Worm (Caenorhabditis elegans) whole organism, young adult: ENCODE data around the gene dmsr-4.
A peak's percentile ranks its signal among the peaks of the same experiment; 100 is the strongest.

ENCODE experiments used
- C17E4.6 ChIP-seq: fragments of 200-800 bp; sonication (Bioruptor generic); IDR thresholded peaks from 2 replicates; pipeline ENCODE4 v1.3.6; 2022; ENCODE audit warnings: missing genetic modification reagents, missing genetic modification characterization, missing compliant biosample characterization
- F37B4.10 ChIP-seq: fragments of 200-800 bp; sonication (Bioruptor generic); IDR thresholded peaks from 2 replicates; pipeline ENCODE4 v1.3.6; 2022; ENCODE audit warnings: missing genetic modification characterization, missing compliant biosample characterization
- K11D2.4 ChIP-seq: fragments of 200-800 bp; sonication (Bioruptor generic); IDR thresholded peaks from 2 replicates; pipeline ENCODE4 v1.3.6; 2022; ENCODE audit warnings: missing genetic modification reagents, missing genetic modification characterization, missing compliant biosample characterization
- T07F8.4 ChIP-seq: sonication (generic microtip); optimal IDR thresholded peaks from 2 replicates; lab custom pipeline; 2016; ENCODE audit warnings: mild to moderate bottlenecking, missing genetic modification characterization, moderate library complexity, missing compliant biosample characterization
- Y53G8AR.9 ChIP-seq: fragments of 200-800 bp; sonication (Bioruptor generic); conservative IDR thresholded peaks from 2 replicates; pipeline ENCODE4 v1.3.6; 2022; ENCODE audit warnings: missing genetic modification reagents, missing genetic modification characterization, missing compliant biosample characterization
- Y67H2A.10 ChIP-seq: fragments of 200-800 bp; sonication (Bioruptor generic); conservative IDR thresholded peaks from 2 replicates; pipeline ENCODE4 v1.3.6; 2022; ENCODE audit warnings: missing genetic modification reagents, missing genetic modification characterization, missing compliant biosample characterization
- ZK185.1 ChIP-seq: sonication (generic microtip); optimal IDR thresholded peaks from 2 replicates; lab custom pipeline; 2016; ENCODE audit warnings: mild to moderate bottlenecking, missing genetic modification characterization, missing compliant biosample characterization; ENCODE audit not compliant: poor library complexity, severe bottlenecking
- aptf-3 ChIP-seq: fragments of 200-800 bp; sonication (Bioruptor generic); IDR thresholded peaks from 2 replicates; pipeline ENCODE4 v1.3.6; 2022; ENCODE audit warnings: missing genetic modification characterization, missing compliant biosample characterization
- bed-1 ChIP-seq: fragments of 200-800 bp; sonication (Bioruptor generic); IDR thresholded peaks from 2 replicates; pipeline ENCODE4 v1.3.6; 2022; ENCODE audit warnings: missing genetic modification reagents, missing genetic modification characterization, missing compliant biosample characterization
- bed-2 ChIP-seq: fragments of 200-800 bp; sonication (Bioruptor generic); IDR thresholded peaks from 2 replicates; pipeline ENCODE4 v1.3.6; 2022; ENCODE audit warnings: missing genetic modification reagents, missing genetic modification characterization, missing compliant biosample characterization
- cebp-2 ChIP-seq: fragments of 200-800 bp; sonication (Bioruptor generic); IDR thresholded peaks from 2 replicates; pipeline ENCODE4 v1.3.6; 2022; ENCODE audit warnings: missing genetic modification characterization, missing compliant biosample characterization
- chd-7 ChIP-seq: sonication (generic microtip); optimal IDR thresholded peaks from 2 replicates; lab custom pipeline; 2016; ENCODE audit warnings: mild to moderate bottlenecking, missing genetic modification characterization, moderate library complexity, missing compliant biosample characterization
- die-1 ChIP-seq: sonication (generic microtip); optimal IDR thresholded peaks from 2 replicates; lab custom pipeline; 2016; ENCODE audit warnings: missing genotype, mild to moderate bottlenecking, missing genetic modification characterization, missing compliant biosample characterization
- egl-18 ChIP-seq: fragments of 200-800 bp; sonication (Bioruptor generic); IDR thresholded peaks from 2 replicates; pipeline ENCODE4 v1.3.6; 2022; ENCODE audit warnings: missing genetic modification reagents, missing genetic modification characterization, missing compliant biosample characterization
- egrh-3 ChIP-seq: fragments of 200-800 bp; sonication (Bioruptor generic); IDR thresholded peaks from 2 replicates; pipeline ENCODE4 v1.3.6; 2022; ENCODE audit warnings: missing genetic modification reagents, missing genetic modification characterization, missing compliant biosample characterization
- ekl-4 ChIP-seq: fragments of 200-800 bp; sonication (Bioruptor generic); IDR thresholded peaks from 2 replicates; pipeline ENCODE4 v1.3.6; 2022; ENCODE audit warnings: missing genetic modification reagents, missing genetic modification characterization, missing compliant biosample characterization
- ets-4 ChIP-seq: fragments of 200-800 bp; sonication (Bioruptor generic); optimal IDR thresholded peaks from 2 replicates; lab custom pipeline; 2018; ENCODE audit warnings: mild to moderate bottlenecking, missing genetic modification characterization, missing compliant biosample characterization
- hmg-1.2 ChIP-seq: fragments of 200-800 bp; sonication (Bioruptor generic); IDR thresholded peaks from 2 replicates; pipeline ENCODE4 v1.3.6; 2022; ENCODE audit warnings: missing genetic modification reagents, missing genetic modification characterization, missing compliant biosample characterization
- hsf-1 ChIP-seq: fragments of 200-800 bp; sonication (Bioruptor generic); IDR thresholded peaks from 2 replicates; pipeline ENCODE4 v1.3.6; 2022; ENCODE audit warnings: missing genetic modification reagents, missing genetic modification characterization, missing compliant biosample characterization
- mcd-1 ChIP-seq: fragments of 200-800 bp; sonication (Bioruptor generic); IDR thresholded peaks from 2 replicates; pipeline ENCODE4 v1.3.6; 2022; ENCODE audit warnings: missing genetic modification reagents, missing genetic modification characterization, missing compliant biosample characterization
- mel-28 ChIP-seq: sonication (generic microtip); optimal IDR thresholded peaks from 2 replicates; lab custom pipeline; 2016; ENCODE audit warnings: borderline replicate concordance, mild to moderate bottlenecking, missing genetic modification characterization, missing compliant biosample characterization
- mxl-1 ChIP-seq: sonication (generic microtip); optimal IDR thresholded peaks from 2 replicates; lab custom pipeline; 2016; ENCODE audit warnings: missing genetic modification characterization, missing compliant biosample characterization
- nfya-1 ChIP-seq: sonication (generic microtip); optimal IDR thresholded peaks from 2 replicates; lab custom pipeline; 2017; ENCODE audit warnings: antibody characterized with exemption, missing compliant biosample characterization, missing genetic modification characterization, borderline replicate concordance; ENCODE audit not compliant: insufficient read depth
- nhr-27 ChIP-seq: fragments of 200-800 bp; sonication (Bioruptor generic); optimal IDR thresholded peaks from 2 replicates; lab custom pipeline; 2018; ENCODE audit warnings: mild to moderate bottlenecking, missing genetic modification characterization, moderate library complexity, missing compliant biosample characterization
- pbrm-1 ChIP-seq: fragments of 200-800 bp; sonication (Bioruptor generic); IDR thresholded peaks from 2 replicates; pipeline ENCODE4 v1.3.6; 2022; ENCODE audit warnings: missing genetic modification reagents, missing genetic modification characterization, missing compliant biosample characterization
- rcor-1 ChIP-seq: fragments of 200-800 bp; sonication (Bioruptor generic); IDR thresholded peaks from 2 replicates; pipeline ENCODE4 v1.3.6; 2022; ENCODE audit warnings: missing genetic modification reagents, missing genetic modification characterization, missing compliant biosample characterization
- rec-8 ChIP-seq, 2 experiments: sonication (generic microtip); optimal IDR thresholded peaks; 2 replicates each; lab custom pipeline; 2016; ENCODE audit warnings: mild to moderate bottlenecking in 2 of 2, missing genetic modification characterization in 2 of 2, missing genetic modification reagents in 2 of 2, missing genotype in 2 of 2, missing biosample characterization in 1 of 2, missing compliant biosample characterization in 1 of 2, moderate library complexity in 1 of 2
- rpc-1 ChIP-seq, 2 experiments: fragments of 150-350 bp in 1 of 2; sonication (generic microtip) in 1 of 2; optimal IDR thresholded peaks; 2 replicates each; lab custom pipeline; 2014 to 2018; ENCODE audit warnings: missing biosample characterization in 1 of 2, missing genetic modification characterization in 1 of 2, missing genetic modification reagents in 1 of 2, missing genotype in 1 of 2
- sptf-2 ChIP-seq: fragments of 200-800 bp; sonication (Bioruptor generic); optimal IDR thresholded peaks from 2 replicates; lab custom pipeline; 2018; ENCODE audit warnings: mild to moderate bottlenecking, missing genetic modification characterization, missing compliant biosample characterization
- zfh-2 ChIP-seq: fragments of 200-800 bp; sonication (Bioruptor generic); conservative IDR thresholded peaks from 2 replicates; pipeline ENCODE4 v1.3.6; 2022; ENCODE audit warnings: missing genetic modification reagents, missing genetic modification characterization, missing compliant biosample characterization
- ztf-25 ChIP-seq: fragments of 200-800 bp; sonication (Bioruptor generic); IDR thresholded peaks from 2 replicates; pipeline ENCODE4 v1.3.6; 2022; ENCODE audit warnings: missing genetic modification reagents, missing genetic modification characterization, missing compliant biosample characterization
- ztf-26 ChIP-seq: sonication (generic microtip); optimal IDR thresholded peaks from 2 replicates; lab custom pipeline; 2017; ENCODE audit warnings: missing genetic modification characterization, missing compliant biosample characterization
- ztf-6 ChIP-seq: fragments of 200-800 bp; sonication (Bioruptor generic); IDR thresholded peaks from 2 replicates; pipeline ENCODE4 v1.3.6; 2022; ENCODE audit warnings: missing genetic modification reagents, missing genetic modification characterization, missing compliant biosample characterization

dmsr-4 gene

DNA sequence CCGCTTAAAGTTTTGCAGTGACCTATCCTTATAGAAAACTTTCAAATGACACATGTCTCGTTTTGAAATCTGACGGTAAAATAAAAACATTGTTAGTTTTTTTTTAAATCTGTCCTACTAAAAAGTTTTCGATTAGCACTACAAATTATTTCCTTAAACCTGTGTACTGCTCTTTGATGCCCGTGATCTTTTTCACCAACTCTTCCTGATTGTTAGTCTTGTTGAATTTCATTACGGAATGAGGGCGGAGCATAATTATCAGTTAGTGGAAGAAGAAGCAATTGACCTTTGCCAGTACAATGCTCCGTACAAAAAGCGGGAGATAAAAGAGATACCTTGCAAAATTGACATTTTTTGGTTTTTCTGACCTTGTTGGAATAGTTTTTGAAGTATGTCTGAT is 49.7 kb downstream of the dmsr-4 start, which contains the start of gene K01A2.4:
Gene K01A2.4 (plus strand): TSS at position 301 of the 400 bp plus-strand sequence.
- TF ChIP-seq K11D2.4 (no peak), egl-18 (GFP tag; lab: Robert Waterston, UW) (no peak)

DNA sequence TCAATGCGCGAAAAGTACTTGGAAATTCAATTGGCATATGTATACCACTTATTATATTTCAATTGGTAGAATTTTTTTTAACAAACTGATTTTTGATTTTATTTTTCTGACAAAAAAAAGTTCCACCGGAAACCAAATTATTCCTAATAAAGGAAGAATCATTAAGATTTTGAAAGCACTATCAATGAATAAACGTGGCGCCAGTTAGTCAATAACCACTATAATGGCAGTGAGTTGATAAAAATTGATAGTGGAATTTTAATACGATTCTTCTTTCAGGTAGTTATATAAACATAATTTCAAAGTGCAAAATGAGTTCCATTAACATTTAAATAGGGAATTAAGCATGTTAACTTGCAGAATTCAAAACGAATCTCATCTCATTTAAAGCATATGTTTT is 51.2 kb downstream of the dmsr-4 start, which contains the start of gene col-69:
Gene col-69 (minus strand): TSS at position 101 of the 400 bp plus-strand sequence.
- TF ChIP-seq chd-7 (tag; lab: Kevin White, UChicago) (no peak), pbrm-1 (GFP tag; lab: Robert Waterston, UW) (no peak), rcor-1 (GFP tag; lab: Robert Waterston, UW) (no peak), sptf-2 (GFP tag; lab: Kevin White, UChicago) (no peak), ets-4 (GFP tag; lab: Kevin White, UChicago) (no peak), ztf-6 (GFP tag; lab: Robert Waterston, UW) (no peak), Y67H2A.10 (GFP tag; lab: Robert Waterston, UW) (no peak), mel-28 (tag; lab: Kevin White, UChicago) (no peak), Y53G8AR.9 (GFP tag; lab: Robert Waterston, UW) (no peak), ztf-25 (GFP tag; lab: Robert Waterston, UW) (no peak), hmg-1.2 (GFP tag; lab: Robert Waterston, UW) (no peak), bed-1 (no peak), ZK185.1 (no peak), mxl-1 (tag; lab: Kevin White, UChicago) (no peak)

DNA sequence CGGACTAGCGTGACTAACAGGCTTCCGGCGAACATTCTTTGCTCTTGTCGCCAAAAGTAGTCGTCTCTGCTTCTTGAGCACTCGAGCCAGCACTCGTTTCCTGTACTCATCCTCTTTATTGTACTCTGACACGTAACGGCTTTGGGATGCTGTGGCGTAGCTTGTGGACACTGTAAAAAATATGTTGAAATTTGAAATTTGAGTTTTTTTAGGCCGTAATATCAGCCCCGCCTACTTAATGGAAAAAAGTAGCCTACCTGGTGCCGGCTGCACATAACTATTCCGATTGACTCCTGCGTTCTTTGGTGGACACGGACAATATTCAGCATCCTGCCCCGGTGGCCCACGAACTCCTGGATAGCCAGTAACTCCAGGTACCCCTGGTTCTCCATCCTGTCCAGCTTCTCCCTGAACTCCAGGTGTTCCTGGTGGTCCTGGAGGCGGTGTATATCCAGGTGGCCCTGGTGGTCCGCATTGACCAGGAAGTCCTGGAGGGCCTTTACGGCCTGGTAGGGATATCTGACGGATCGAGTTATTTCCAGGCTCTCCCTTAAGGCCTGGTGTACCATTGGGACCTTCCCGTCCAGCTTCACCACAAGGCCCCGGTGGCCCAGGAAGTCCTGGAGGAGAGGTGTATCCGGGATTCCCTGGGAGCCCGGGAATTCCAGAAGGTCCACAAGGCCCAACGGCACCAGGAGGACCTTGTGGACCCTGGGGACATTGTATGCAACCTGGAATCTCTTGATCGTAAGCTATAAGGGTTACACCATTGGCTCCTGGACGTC is 52.8 kb downstream of the dmsr-4 start:
- TF ChIP-seq zfh-2 (GFP tag; lab: Robert Waterston, UW) (peak; percentile 87), egrh-3 (peak; percentile 23; the same call in 1 of the 2 replicates), cebp-2 (GFP tag; lab: Robert Waterston, UW) (no peak), bed-2 (GFP tag; lab: Robert Waterston, UW) (no peak)

DNA sequence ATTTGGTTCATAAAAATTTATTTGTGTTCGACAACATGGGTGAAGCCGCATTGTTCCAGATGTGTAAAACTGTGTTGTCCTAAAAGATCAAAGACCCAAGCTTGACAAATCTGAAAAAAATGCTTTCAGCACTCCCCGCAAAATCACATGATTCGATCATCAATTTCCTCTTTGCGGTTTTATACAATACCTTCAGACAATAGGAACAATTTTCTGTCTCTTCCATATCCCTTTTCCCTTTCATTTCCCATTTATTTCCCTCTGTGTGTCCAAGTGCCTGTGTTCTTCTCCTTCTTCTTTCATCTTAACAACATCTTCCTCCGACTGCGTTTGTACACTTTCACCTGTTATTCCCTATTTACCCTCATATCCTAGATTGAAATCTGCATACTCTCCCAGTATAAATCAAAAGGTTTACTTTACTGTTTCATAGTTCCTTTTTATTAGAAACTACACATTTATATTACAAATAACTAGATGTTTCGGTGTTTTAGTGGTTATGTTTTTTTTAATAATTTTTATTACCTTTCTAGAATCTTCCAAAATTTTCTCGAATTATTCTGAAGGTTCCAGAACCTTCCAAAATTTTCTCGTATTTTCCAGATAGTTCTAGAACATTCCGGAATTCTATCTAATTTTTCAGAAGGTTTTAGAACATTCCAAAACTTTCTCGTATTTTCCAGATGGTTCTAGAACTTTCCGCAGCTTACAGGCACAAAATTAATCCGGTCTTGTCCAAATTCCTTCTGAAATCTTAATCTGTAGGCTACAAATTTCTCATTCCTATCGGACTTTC is 55.7 kb downstream of the dmsr-4 start, which contains the start of gene K01A2.5:
Gene K01A2.5 (plus strand): TSS at position 297 of the 796 bp plus-strand sequence.
- no peak for TF ChIP-seq nhr-27
- TF ChIP-seq rpc-1 (optimal IDR thresholded peaks at IDR 0.05; lab: Kevin White, UChicago) = peak; percentile 51
- TF ChIP-seq rpc-1 (tag; optimal IDR thresholded peaks at IDR 0.05; lab: Kevin White, UChicago) = no peak
- TF ChIP-seq hsf-1 (GFP tag; lab: Robert Waterston, UW) = peak; percentile 85

DNA sequence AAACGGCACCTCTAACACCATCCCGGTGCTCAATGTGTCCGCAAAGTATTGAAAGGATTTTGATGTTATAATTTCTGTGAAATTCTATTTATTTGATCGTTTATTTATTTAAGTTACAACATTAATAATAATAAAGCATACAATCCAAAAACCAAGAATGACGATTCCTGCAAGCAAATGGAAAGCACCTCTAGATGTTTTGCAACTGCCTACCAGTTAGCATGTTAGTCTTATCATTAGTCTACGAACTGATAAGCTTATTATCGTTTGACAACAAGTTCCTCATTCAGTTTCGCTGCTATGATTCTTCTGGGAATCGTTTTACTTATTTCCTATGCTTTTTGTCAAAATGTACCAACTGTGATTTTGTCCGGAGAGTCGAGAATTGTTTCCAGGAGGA is 57.2 kb downstream of the dmsr-4 start, which contains the start of gene K01A2.6:
Gene K01A2.6 (plus strand): TSS at position 301 of the 400 bp plus-strand sequence.
- TF ChIP-seq rec-8 (tag; optimal IDR thresholded peaks at IDR 0.05; lab: Kevin White, UChicago) (no peak), cebp-2 (GFP tag; lab: Robert Waterston, UW) (no peak), nfya-1 (tag; lab: Kevin White, UChicago) (no peak), die-1 (tag; lab: Kevin White, UChicago) (no peak), F37B4.10 (GFP tag; lab: Robert Waterston, UW) (no peak), ztf-26 (tag; lab: Kevin White, UChicago) (no peak), mcd-1 (GFP tag; lab: Robert Waterston, UW) (no peak), C17E4.6 (GFP tag; lab: Robert Waterston, UW) (no peak), ekl-4 (no peak), egl-18 (GFP tag; lab: Robert Waterston, UW) (no peak), sptf-2 (GFP tag; lab: Kevin White, UChicago) (no peak), T07F8.4 (no peak), aptf-3 (GFP tag; lab: Robert Waterston, UW) (no peak)
